Fruit fly (Drosophila melanogaster) whole organism, embryonic: ENCODE data around the gene cic.

Experiments
- CG10274 ChIP-seq: fragments of 200-800 bp; sonication (Bioruptor generic); optimal IDR thresholded peaks from 3 replicates; lab custom pipeline; 2017; ENCODE audit warnings: missing biosample characterization, mild to moderate bottlenecking, missing genetic modification characterization
- CG10654 ChIP-seq: fragments of 200-800 bp; sonication (Bioruptor generic); optimal IDR thresholded peaks from 2 replicates; lab custom pipeline; 2016; ENCODE audit warnings: missing biosample characterization, missing genetic modification characterization
- CG13424 ChIP-seq: fragments of 200-800 bp; sonication (Bioruptor generic); optimal IDR thresholded peaks from 2 replicates; lab custom pipeline; 2019; ENCODE audit warnings: missing biosample characterization, mild to moderate bottlenecking, missing genetic modification characterization, moderate library complexity
- CG16813 ChIP-seq: fragments of 200-800 bp; sonication (Bioruptor generic); IDR thresholded peaks from 3 replicates; pipeline ENCODE4 v1.3.6; 2022; ENCODE audit warnings: missing biosample characterization, missing genetic modification characterization; ENCODE audit not compliant: partially characterized antibody
- CG17359 ChIP-seq: fragments of 200-800 bp; sonication (Bioruptor generic); optimal IDR thresholded peaks from 3 replicates; lab custom pipeline; 2018; ENCODE audit warnings: missing biosample characterization, mild to moderate bottlenecking, missing genetic modification characterization, moderate library complexity
- CG2202 ChIP-seq: fragments of 200-800 bp; sonication (Bioruptor generic); optimal IDR thresholded peaks from 2 replicates; lab custom pipeline; 2018; ENCODE audit warnings: missing biosample characterization, mild to moderate bottlenecking, missing genetic modification characterization
- CG2875 ChIP-seq: fragments of 200-800 bp; sonication (Bioruptor generic); optimal IDR thresholded peaks from 2 replicates; lab custom pipeline; 2017; ENCODE audit warnings: missing biosample characterization, mild to moderate bottlenecking, missing genetic modification characterization, missing genetic modification reagents
- CG3065 ChIP-seq: fragments of 200-800 bp; sonication (Bioruptor generic); optimal IDR thresholded peaks from 2 replicates; lab custom pipeline; 2016; ENCODE audit warnings: missing biosample characterization, missing genetic modification characterization
- CG3407 ChIP-seq: fragments of 200-800 bp; sonication (Bioruptor generic); optimal IDR thresholded peaks from 2 replicates; lab custom pipeline; 2018; ENCODE audit warnings: missing biosample characterization, mild to moderate bottlenecking, missing genetic modification characterization
- CG5245 ChIP-seq: fragments of 200-800 bp; sonication (Bioruptor generic); optimal IDR thresholded peaks from 3 replicates; lab custom pipeline; 2016; ENCODE audit warnings: missing biosample characterization, missing genetic modification characterization
- CG5953 ChIP-seq: fragments of 200-800 bp; sonication (Bioruptor generic); IDR thresholded peaks from 2 replicates; pipeline ENCODE4 v1.3.6; 2022; ENCODE audit warnings: missing biosample characterization, missing genetic modification characterization
- CG7357 ChIP-seq: fragments of 200-800 bp; sonication (Bioruptor generic); IDR thresholded peaks from 3 replicates; pipeline ENCODE4 v1.3.6; 2022; ENCODE audit warnings: missing biosample characterization, missing genetic modification characterization
- CG7839 ChIP-seq: fragments of 200-800 bp; sonication (Bioruptor generic); optimal IDR thresholded peaks from 3 replicates; lab custom pipeline; 2018; ENCODE audit warnings: missing biosample characterization, mild to moderate bottlenecking, missing genetic modification characterization, moderate library complexity
- CG8359 ChIP-seq: fragments of 200-800 bp; sonication (Bioruptor generic); optimal IDR thresholded peaks from 2 replicates; lab custom pipeline; 2017; ENCODE audit warnings: missing biosample characterization, mild to moderate bottlenecking, missing genetic modification characterization, borderline replicate concordance
- CG9817 ChIP-seq: fragments of 200-800 bp; sonication (Bioruptor generic); optimal IDR thresholded peaks from 2 replicates; lab custom pipeline; 2018; ENCODE audit warnings: missing biosample characterization, mild to moderate bottlenecking, missing genetic modification characterization, moderate library complexity
- CHES-1-like ChIP-seq: fragments of 200-800 bp; sonication (Bioruptor generic); optimal IDR thresholded peaks from 2 replicates; lab custom pipeline; 2016; ENCODE audit warnings: missing biosample characterization, missing genetic modification characterization
- CTCF ChIP-seq: fragments of 200-800 bp; sonication (Bioruptor generic); optimal IDR thresholded peaks from 2 replicates; lab custom pipeline; 2017; ENCODE audit warnings: missing biosample characterization, mild to moderate bottlenecking, missing genetic modification characterization, moderate library complexity
- Doc2 ChIP-seq: fragments of 200-800 bp; sonication (Bioruptor generic); IDR thresholded peaks from 2 replicates; pipeline ENCODE4 v1.3.6; 2022; ENCODE audit warnings: missing biosample characterization, missing genetic modification characterization
- Fer2 ChIP-seq: fragments of 200-800 bp; sonication (Bioruptor generic); optimal IDR thresholded peaks from 2 replicates; lab custom pipeline; 2018; ENCODE audit warnings: missing biosample characterization, mild to moderate bottlenecking, missing genetic modification characterization, moderate library complexity
- Jarid2 ChIP-seq: fragments of 200-800 bp; sonication (Bioruptor generic); optimal IDR thresholded peaks from 3 replicates; lab custom pipeline; 2017; ENCODE audit warnings: mild to moderate bottlenecking, missing biosample characterization, missing genetic modification reagents, missing genetic modification characterization
- NC2α ChIP-seq: fragments of 200-800 bp; sonication (Bioruptor generic); optimal IDR thresholded peaks from 2 replicates; lab custom pipeline; 2016; ENCODE audit warnings: missing biosample characterization, missing genetic modification characterization
- Oaz ChIP-seq: fragments of 200-800 bp; sonication (Bioruptor generic); IDR thresholded peaks from 2 replicates; pipeline ENCODE4 v1.3.6; 2022; ENCODE audit warnings: missing biosample characterization, missing genetic modification characterization
- Tbp ChIP-seq: fragments of >200 bp; optimal IDR thresholded peaks from 2 replicates; lab custom pipeline; 2018; ENCODE audit warnings: missing biosample characterization, missing genetic modification characterization
- Trl ChIP-seq, 3 experiments: fragments of >200 bp in 2 of 3; fragments of 200-800 bp in 1 of 3; sonication (Bioruptor generic) in 1 of 3; optimal IDR thresholded peaks; 2 replicates in 1 of 3; 3 replicates in 2 of 3; lab custom pipeline; 2016 to 2017; ENCODE audit warnings: missing biosample characterization in 1 of 3, missing genetic modification characterization in 1 of 3
- al ChIP-seq: fragments of 200-800 bp; sonication (Bioruptor generic); IDR thresholded peaks from 2 replicates; pipeline ENCODE4 v1.3.6; 2022; ENCODE audit warnings: missing biosample characterization, missing genetic modification characterization
- amos ChIP-seq: fragments of 200-800 bp; sonication (Bioruptor generic); IDR thresholded peaks from 2 replicates; pipeline ENCODE4 v1.3.6; 2022; ENCODE audit warnings: missing biosample characterization, missing genetic modification characterization; ENCODE audit not compliant: partially characterized antibody
- aop ChIP-seq: fragments of 200-800 bp; sonication (Bioruptor generic); IDR thresholded peaks from 2 replicates; pipeline ENCODE4 v1.3.6; 2022; ENCODE audit warnings: missing biosample characterization, missing genetic modification characterization
- ase ChIP-seq: fragments of 200-800 bp; sonication (Bioruptor generic); IDR thresholded peaks from 3 replicates; pipeline ENCODE4 v1.3.6; 2022; ENCODE audit warnings: missing biosample characterization, missing genetic modification characterization
- bbx ChIP-seq: fragments of 200-800 bp; sonication (Bioruptor generic); IDR thresholded peaks from 2 replicates; pipeline ENCODE4 v1.3.6; 2022; ENCODE audit warnings: missing biosample characterization, missing genetic modification characterization; ENCODE audit not compliant: partially characterized antibody
- cwo ChIP-seq: fragments of 200-800 bp; sonication (Bioruptor generic); optimal IDR thresholded peaks from 3 replicates; lab custom pipeline; 2017; ENCODE audit warnings: missing biosample characterization, missing genetic modification characterization, mild to moderate bottlenecking, moderate library complexity, missing genetic modification reagents
- dmrt99B ChIP-seq: fragments of 200-800 bp; sonication (Bioruptor generic); optimal IDR thresholded peaks from 2 replicates; lab custom pipeline; 2018; ENCODE audit warnings: missing biosample characterization, mild to moderate bottlenecking, missing genetic modification characterization, moderate library complexity
- esg ChIP-seq: fragments of 200-800 bp; sonication (Bioruptor generic); conservative IDR thresholded peaks from 2 replicates; pipeline ENCODE4 v1.3.6; 2022; ENCODE audit warnings: missing biosample characterization, missing genetic modification characterization
- fd96Cb ChIP-seq: fragments of 200-800 bp; sonication (Bioruptor generic); optimal IDR thresholded peaks from 2 replicates; lab custom pipeline; 2018; ENCODE audit warnings: missing biosample characterization, mild to moderate bottlenecking, missing genetic modification characterization, moderate library complexity
- fu2 ChIP-seq: fragments of 200-800 bp; sonication (Bioruptor generic); optimal IDR thresholded peaks from 2 replicates; lab custom pipeline; 2016; ENCODE audit warnings: missing biosample characterization, missing genetic modification characterization
- gce ChIP-seq: fragments of 200-800 bp; sonication (Bioruptor generic); IDR thresholded peaks from 3 replicates; pipeline ENCODE4 v1.3.6; 2022; ENCODE audit warnings: missing biosample characterization, missing genetic modification characterization
- her ChIP-seq: fragments of 200-800 bp; sonication (Bioruptor generic); optimal IDR thresholded peaks from 2 replicates; lab custom pipeline; 2016; ENCODE audit warnings: missing biosample characterization, missing genetic modification characterization
- klu ChIP-seq: fragments of 200-800 bp; sonication (Bioruptor generic); IDR thresholded peaks from 2 replicates; pipeline ENCODE4 v1.3.6; 2022; ENCODE audit warnings: missing biosample characterization, missing genetic modification characterization
- knrl ChIP-seq: fragments of 200-800 bp; sonication (Bioruptor generic); IDR thresholded peaks from 3 replicates; pipeline ENCODE4 v1.3.6; 2022; ENCODE audit warnings: missing biosample characterization, missing genetic modification characterization; ENCODE audit not compliant: partially characterized antibody
- lilli ChIP-seq: fragments of 200-800 bp; sonication (Bioruptor generic); optimal IDR thresholded peaks from 3 replicates; lab custom pipeline; 2016; ENCODE audit warnings: missing biosample characterization, missing genetic modification characterization
- mam ChIP-seq: fragments of 200-800 bp; sonication (Bioruptor generic); optimal IDR thresholded peaks from 3 replicates; lab custom pipeline; 2016; ENCODE audit warnings: missing biosample characterization, missing genetic modification characterization
- oc ChIP-seq: fragments of 200-800 bp; sonication (Bioruptor generic); optimal IDR thresholded peaks from 2 replicates; lab custom pipeline; 2018; ENCODE audit warnings: missing biosample characterization, mild to moderate bottlenecking, missing genetic modification characterization, moderate library complexity
- pan ChIP-seq, 4 experiments: fragments of >200 bp in 3 of 4; fragments of 200-800 bp in 1 of 4; sonication (Bioruptor generic) in 1 of 4; optimal IDR thresholded peaks in 3 of 4; IDR thresholded peaks in 1 of 4; 2 replicates each; pipeline versions ENCODE4 v1.3.6 to Lab custom; 2017 to 2022; ENCODE audit warnings: missing biosample characterization in 2 of 4, missing genetic modification characterization in 2 of 4, mixed read lengths in 1 of 4
- ro ChIP-seq: fragments of 200-800 bp; sonication (Bioruptor generic); IDR thresholded peaks from 2 replicates; pipeline ENCODE4 v1.3.6; 2022; ENCODE audit warnings: missing biosample characterization, missing genetic modification characterization
- stc ChIP-seq: fragments of 200-800 bp; sonication (Bioruptor generic); IDR thresholded peaks from 2 replicates; pipeline ENCODE4 v1.3.6; 2022; ENCODE audit warnings: missing biosample characterization, missing genetic modification characterization
- tap ChIP-seq: fragments of 200-800 bp; optimal IDR thresholded peaks from 3 replicates; lab custom pipeline; 2019; ENCODE audit warnings: missing biosample characterization, mild to moderate bottlenecking, missing genetic modification characterization, moderate library complexity
- tio ChIP-seq: fragments of 200-800 bp; sonication (Bioruptor generic); optimal IDR thresholded peaks from 2 replicates; lab custom pipeline; 2017; ENCODE audit warnings: missing biosample characterization, missing genetic modification characterization, inconsistent platforms
- wdn ChIP-seq: fragments of 200-800 bp; sonication (Bioruptor generic); IDR thresholded peaks from 2 replicates; pipeline ENCODE4 v1.3.6; 2022; ENCODE audit warnings: missing biosample characterization, missing genetic modification characterization
- z ChIP-seq: fragments of 200-800 bp; sonication (Bioruptor generic); IDR thresholded peaks from 3 replicates; pipeline ENCODE4 v1.3.6; 2022; ENCODE audit warnings: missing biosample characterization, missing genetic modification characterization

Gene cic

dm6 chr3R:20327572-20328483 is 75.3 kb downstream of the cic start, which contains the start of the genes CG4360 and Sirt2 (continued):
- TF ChIP-seq Doc2 (GFP tag; lab: Robert Waterston, UW) (no peak), CG16813 (GFP tag; lab: Robert Waterston, UW) (peak; percentile 87), bbx (peak; percentile 91), CG9817 (tag; lab: Kevin White, UChicago) (peak; percentile 35), gce (GFP tag; lab: Robert Waterston, UW) (no peak), NC2α (GFP tag; lab: Kevin White, UChicago) (no peak), CG7839 (tag; lab: Kevin White, UChicago) (peak; percentile 34), ase (0 out of 3 replicates have a peak, but pooled peaks have one; percentile 21), ro (no peak), her (peak; percentile 50), mam (GFP tag; lab: Kevin White, UChicago) (peak; percentile 60), CG7357 (no peak), CHES-1-like (GFP tag; lab: Kevin White, UChicago) (peak; percentile 89), CG2202 (tag; lab: Kevin White, UChicago) (no peak), Tbp (GFP tag; lab: Kevin White, UChicago) (no peak), Oaz (GFP tag; lab: Robert Waterston, UW) (no peak), lilli (GFP tag; lab: Kevin White, UChicago) (peak; percentile 63), CG3065 (no peak), stc (GFP tag; lab: Robert Waterston, UW) (0 out of 2 replicates have a peak, but pooled peaks have one; percentile 7), klu (GFP tag; lab: Robert Waterston, UW) (peak; percentile 28), tio (GFP tag; lab: Kevin White, UChicago) (no peak), cwo (GFP tag; lab: Kevin White, UChicago) (no peak), CG13424 (tag; lab: Kevin White, UChicago) (peak; percentile 19), CG3407 (GFP tag; lab: Kevin White, UChicago) (no peak), CTCF (peak; percentile 26), CG5245 (GFP tag; lab: Kevin White, UChicago) (no peak), CG5953 (GFP tag; lab: Robert Waterston, UW) (no peak), fu2 (GFP tag; lab: Kevin White, UChicago) (peak; percentile 17), z (no peak), esg (GFP tag; lab: Robert Waterston, UW) (no peak), Fer2 (tag; lab: Kevin White, UChicago) (no peak), knrl (GFP tag; lab: Robert Waterston, UW) (peak; percentile 83; the same call in 2 of the 3 replicates), oc (no peak), CG17359 (tag; lab: Kevin White, UChicago) (peak; percentile 36), fd96Cb (tag; lab: Kevin White, UChicago) (no peak), amos (GFP tag; lab: Robert Waterston, UW) (peak; percentile 91), al (GFP tag; lab: Robert Waterston, UW) (peak; percentile 50), CG10274 (GFP tag; lab: Kevin White, UChicago) (no peak), tap (tag; lab: Kevin White, UChicago) (no peak), CG10654 (GFP tag; lab: Kevin White, UChicago) (no peak), aop (GFP tag; lab: Robert Waterston, UW) (0 out of 2 replicates have a peak, but pooled peaks have one; percentile 37), Trl (optimal IDR thresholded peaks at IDR 0.05; lab: Kevin White, UChicago) (no peak), Trl (GFP tag; optimal IDR thresholded peaks at IDR 0.05; lab: Kevin White, UChicago) (peak; percentile 40), Jarid2 (GFP tag; lab: Kevin White, UChicago) (peak; percentile 12), pan (optimal IDR thresholded peaks at IDR 0.05; lab: Kevin White, UChicago) (no peak), pan (GFP tag; optimal IDR thresholded peaks at IDR 0.05 in 1 of 2, IDR thresholded peaks at IDR 0.05 in 1 of 2) (peak in 1 of 2 experiments; percentile 33), CG8359 (GFP tag; lab: Kevin White, UChicago) (no peak), wdn (GFP tag; lab: Robert Waterston, UW) (no peak), CG2875 (no peak), dmrt99B (tag; lab: Kevin White, UChicago) (no peak)
